Fruit fly (Drosophila melanogaster) whole organism, wandering third instar larva: ENCODE measurements around the gene Acsf2.

Source experiments
- Abd-B ChIP-seq: fragments of >200 bp; optimal IDR thresholded peaks from 2 replicates; lab custom pipeline; 2017; ENCODE audit warnings: missing biosample characterization, missing genetic modification characterization
- CG9705 ChIP-seq: fragments of 200-800 bp; sonication (Bioruptor generic); optimal IDR thresholded peaks from 2 replicates; lab custom pipeline; 2018; ENCODE audit warnings: missing biosample characterization, mild to moderate bottlenecking, missing genetic modification characterization
- Dfd ChIP-seq: fragments of >200 bp; optimal IDR thresholded peaks from 2 replicates; lab custom pipeline; 2017; ENCODE audit warnings: missing biosample characterization, missing genetic modification characterization
- Hr78 ChIP-seq: fragments of >200 bp; optimal IDR thresholded peaks from 2 replicates; lab custom pipeline; 2017; ENCODE audit warnings: missing biosample characterization, missing genetic modification characterization
- br ChIP-seq: fragments of 200-800 bp; sonication (Bioruptor generic); optimal IDR thresholded peaks from 2 replicates; lab custom pipeline; 2016; ENCODE audit warnings: missing biosample characterization, missing genetic modification characterization
- brk ChIP-seq: fragments of 200-800 bp; sonication (Bioruptor generic); optimal IDR thresholded peaks from 2 replicates; lab custom pipeline; 2016; ENCODE audit warnings: missing biosample characterization, mild to moderate bottlenecking, missing genetic modification characterization
- dsf ChIP-seq: sonication (Bioruptor generic); optimal IDR thresholded peaks from 2 replicates; lab custom pipeline; 2016; ENCODE audit warnings: missing biosample characterization, missing genetic modification characterization, borderline replicate concordance
- h ChIP-seq: fragments of 200-800 bp; sonication (Bioruptor generic); optimal IDR thresholded peaks from 3 replicates; lab custom pipeline; 2016; ENCODE audit warnings: missing biosample characterization, mild to moderate bottlenecking, missing genetic modification characterization
- lola ChIP-seq: fragments of >200 bp; optimal IDR thresholded peaks from 2 replicates; lab custom pipeline; 2017; ENCODE audit warnings: missing biosample characterization, missing genetic modification characterization
- pan ChIP-seq: fragments of >200 bp; optimal IDR thresholded peaks from 2 replicates; lab custom pipeline; 2017
- usp ChIP-seq: fragments of >200 bp; optimal IDR thresholded peaks from 2 replicates; lab custom pipeline; 2017; ENCODE audit warnings: missing biosample characterization, missing genetic modification characterization

DNA sequence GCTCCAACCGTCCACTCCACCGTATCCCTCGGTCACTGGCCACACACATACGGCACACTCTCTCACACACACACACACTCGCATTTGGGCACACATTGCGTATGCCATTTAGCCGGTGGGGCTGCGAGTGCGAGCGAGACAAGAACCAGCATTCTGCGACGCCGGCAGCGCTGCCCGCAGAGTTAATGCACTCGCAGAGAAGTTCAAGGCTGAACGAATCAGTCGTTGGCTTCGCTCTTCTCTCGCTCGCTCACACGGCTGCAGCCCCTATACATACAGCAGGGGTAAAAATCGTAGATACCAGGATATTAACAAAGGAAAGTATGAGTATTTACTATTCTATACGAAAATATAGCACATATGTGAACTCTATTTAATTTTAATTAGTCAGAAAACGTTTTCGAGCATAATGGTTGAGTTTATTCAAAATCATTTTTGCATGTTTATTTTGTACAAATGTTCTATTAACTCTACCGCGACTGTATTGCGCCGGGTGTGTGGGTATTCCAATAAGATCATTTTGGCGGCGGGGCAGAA, 49.0 kb downstream of the Acsf2 start:
- TF ChIP-seq CG9705 (GFP tag; lab: Kevin White, UChicago) (peak; percentile 97), brk (GFP tag; lab: Kevin White, UChicago) (peak; percentile 97), br (GFP tag; lab: Kevin White, UChicago) (peak; percentile 98), dsf (GFP tag; lab: Kevin White, UChicago) (peak; percentile 79), lola (GFP tag; lab: Kevin White, UChicago) (no peak), Hr78 (GFP tag; lab: Kevin White, UChicago) (no peak), usp (GFP tag; lab: Kevin White, UChicago) (no peak), Dfd (GFP tag; lab: Kevin White, UChicago) (no peak), h (peak; percentile 99), pan (no peak), Abd-B (GFP tag; lab: Kevin White, UChicago) (no peak)
